Worm (Caenorhabditis elegans) whole organism, young adult: ENCODE measurements around the gene mnr-1.
A peak's percentile ranks its signal among the peaks of the same experiment; 100 is the strongest.

Source experiments
- C17E4.6 ChIP-seq: fragments of 200-800 bp; sonication (Bioruptor generic); IDR thresholded peaks from 2 replicates; pipeline ENCODE4 v1.3.6; 2022; ENCODE audit warnings: missing genetic modification reagents, missing genetic modification characterization, missing compliant biosample characterization
- D2030.7 ChIP-seq: fragments of 200-800 bp; sonication (Bioruptor generic); IDR thresholded peaks from 2 replicates; pipeline ENCODE4 v1.3.6; 2022; ENCODE audit warnings: missing genetic modification reagents, missing genetic modification characterization, missing compliant biosample characterization
- F10E7.11 ChIP-seq: sonication (generic microtip); optimal IDR thresholded peaks from 2 replicates; lab custom pipeline; 2017; ENCODE audit warnings: mild to moderate bottlenecking, missing genetic modification characterization, moderate library complexity, missing compliant biosample characterization
- F22D6.2 ChIP-seq: sonication (generic microtip); optimal IDR thresholded peaks from 2 replicates; lab custom pipeline; 2016; ENCODE audit warnings: mild to moderate bottlenecking, missing genetic modification characterization, missing compliant biosample characterization
- F49E8.2 ChIP-seq: sonication (generic microtip); optimal IDR thresholded peaks from 3 replicates; lab custom pipeline; 2017; ENCODE audit warnings: missing genetic modification characterization, mild to moderate bottlenecking, missing compliant biosample characterization, antibody characterized with exemption, moderate library complexity; ENCODE audit not compliant: insufficient read depth
- F57C9.4 ChIP-seq: sonication (generic microtip); optimal IDR thresholded peaks from 2 replicates; lab custom pipeline; 2017; ENCODE audit warnings: mild to moderate bottlenecking, missing genetic modification characterization, missing compliant biosample characterization
- K12H6.12 ChIP-seq: fragments of 200-800 bp; sonication (Bioruptor generic); optimal IDR thresholded peaks from 2 replicates; lab custom pipeline; 2018; ENCODE audit warnings: mild to moderate bottlenecking, missing genetic modification characterization, missing compliant biosample characterization
- T07F8.4 ChIP-seq: sonication (generic microtip); optimal IDR thresholded peaks from 2 replicates; lab custom pipeline; 2016; ENCODE audit warnings: mild to moderate bottlenecking, missing genetic modification characterization, moderate library complexity, missing compliant biosample characterization
- Y53F4B.3 ChIP-seq: fragments of 200-800 bp; sonication (Bioruptor generic); IDR thresholded peaks from 2 replicates; pipeline ENCODE4 v1.3.6; 2022; ENCODE audit warnings: missing genetic modification reagents, missing genetic modification characterization, missing compliant biosample characterization
- Y56A3A.18 ChIP-seq: fragments of 200-800 bp; sonication (Bioruptor generic); IDR thresholded peaks from 2 replicates; pipeline ENCODE4 v1.3.6; 2022; ENCODE audit warnings: missing genetic modification reagents, missing genetic modification characterization, missing compliant biosample characterization
- Y95B8A.8 ChIP-seq: fragments of 200-800 bp; sonication (Bioruptor generic); IDR thresholded peaks from 2 replicates; pipeline ENCODE4 v1.3.6; 2022; ENCODE audit warnings: missing genetic modification reagents, missing genetic modification characterization, missing compliant biosample characterization
- attf-3 ChIP-seq: fragments of 200-800 bp; sonication (Bioruptor generic); conservative IDR thresholded peaks from 2 replicates; pipeline ENCODE4 v1.3.6; 2022; ENCODE audit warnings: missing genetic modification reagents, missing genetic modification characterization, missing compliant biosample characterization
- bed-2 ChIP-seq: fragments of 200-800 bp; sonication (Bioruptor generic); IDR thresholded peaks from 2 replicates; pipeline ENCODE4 v1.3.6; 2022; ENCODE audit warnings: missing genetic modification reagents, missing genetic modification characterization, missing compliant biosample characterization
- ccch-3 ChIP-seq: fragments of 200-800 bp; sonication (Bioruptor generic); optimal IDR thresholded peaks from 2 replicates; lab custom pipeline; 2018; ENCODE audit warnings: mild to moderate bottlenecking, missing genetic modification characterization, missing compliant biosample characterization
- cebp-1 ChIP-seq, 2 experiments: fragments of 200-800 bp in 1 of 2; sonication (Bioruptor generic) in 1 of 2; sonication (generic microtip) in 1 of 2; IDR thresholded peaks in 1 of 2; optimal IDR thresholded peaks in 1 of 2; 2 replicates each; pipeline versions ENCODE4 v1.3.6 to Lab custom; 2017 to 2022; ENCODE audit warnings: missing compliant biosample characterization in 2 of 2, missing genetic modification characterization in 2 of 2, mild to moderate bottlenecking in 1 of 2, missing genetic modification reagents in 1 of 2, moderate library complexity in 1 of 2
- cebp-2 ChIP-seq: fragments of 200-800 bp; sonication (Bioruptor generic); IDR thresholded peaks from 2 replicates; pipeline ENCODE4 v1.3.6; 2022; ENCODE audit warnings: missing genetic modification characterization, missing compliant biosample characterization
- ceh-27 ChIP-seq: fragments of 200-800 bp; sonication (Bioruptor generic); optimal IDR thresholded peaks from 2 replicates; lab custom pipeline; 2018; ENCODE audit warnings: mild to moderate bottlenecking, missing genetic modification characterization, moderate library complexity, missing compliant biosample characterization
- ceh-40 ChIP-seq: fragments of 200-800 bp; sonication (Bioruptor generic); IDR thresholded peaks from 2 replicates; pipeline ENCODE4 v1.3.6; 2022; ENCODE audit warnings: missing genetic modification characterization, missing compliant biosample characterization
- ceh-91 ChIP-seq: fragments of 200-800 bp; sonication (Bioruptor generic); IDR thresholded peaks from 2 replicates; pipeline ENCODE4 v1.3.6; 2022; ENCODE audit warnings: missing genetic modification reagents, missing genetic modification characterization, missing compliant biosample characterization
- efl-1 ChIP-seq: fragments of 150-350 bp; optimal IDR thresholded peaks from 2 replicates; lab custom pipeline; 2014; ENCODE audit warnings: missing biosample characterization, missing genetic modification reagents, missing genetic modification characterization
- egl-44 ChIP-seq: fragments of 200-800 bp; sonication (Bioruptor generic); IDR thresholded peaks from 2 replicates; pipeline ENCODE4 v1.3.6; 2022; ENCODE audit warnings: missing genetic modification reagents, missing genetic modification characterization, missing compliant biosample characterization
- egrh-3 ChIP-seq: fragments of 200-800 bp; sonication (Bioruptor generic); IDR thresholded peaks from 2 replicates; pipeline ENCODE4 v1.3.6; 2022; ENCODE audit warnings: missing genetic modification reagents, missing genetic modification characterization, missing compliant biosample characterization
- ets-4 ChIP-seq: fragments of 200-800 bp; sonication (Bioruptor generic); optimal IDR thresholded peaks from 2 replicates; lab custom pipeline; 2018; ENCODE audit warnings: mild to moderate bottlenecking, missing genetic modification characterization, missing compliant biosample characterization
- fkh-3 ChIP-seq: sonication (generic microtip); optimal IDR thresholded peaks from 2 replicates; lab custom pipeline; 2016; ENCODE audit warnings: mild to moderate bottlenecking, missing genetic modification characterization, missing compliant biosample characterization
- hmg-1.2 ChIP-seq: fragments of 200-800 bp; sonication (Bioruptor generic); IDR thresholded peaks from 2 replicates; pipeline ENCODE4 v1.3.6; 2022; ENCODE audit warnings: missing genetic modification reagents, missing genetic modification characterization, missing compliant biosample characterization
- hrde-1 ChIP-seq: sonication (generic microtip); optimal IDR thresholded peaks from 2 replicates; lab custom pipeline; 2016; ENCODE audit warnings: missing genetic modification characterization, mild to moderate bottlenecking, missing compliant biosample characterization, moderate library complexity, missing genotype, missing genetic modification reagents, borderline replicate concordance
- hsf-1 ChIP-seq: fragments of 200-800 bp; sonication (Bioruptor generic); IDR thresholded peaks from 2 replicates; pipeline ENCODE4 v1.3.6; 2022; ENCODE audit warnings: missing genetic modification reagents, missing genetic modification characterization, missing compliant biosample characterization
- lag-1 ChIP-seq: fragments of 200-800 bp; sonication (Bioruptor generic); IDR thresholded peaks from 2 replicates; pipeline ENCODE4 v1.3.6; 2022; ENCODE audit warnings: missing genetic modification reagents, missing genetic modification characterization, missing compliant biosample characterization
- let-526 ChIP-seq: fragments of 200-800 bp; sonication (Bioruptor generic); IDR thresholded peaks from 2 replicates; pipeline ENCODE4 v1.3.6; 2022; ENCODE audit warnings: missing genetic modification reagents, missing genetic modification characterization, missing compliant biosample characterization
- lin-35 ChIP-seq, 3 experiments: fragments of 150-350 bp in 2 of 3; sonication (generic microtip) in 1 of 3; optimal IDR thresholded peaks; 2 replicates each; lab custom pipeline; 2014 to 2018; ENCODE audit warnings: missing biosample characterization in 3 of 3, missing genetic modification characterization in 3 of 3, missing genetic modification reagents in 3 of 3
- lin-40 ChIP-seq: sonication (generic microtip); optimal IDR thresholded peaks from 2 replicates; lab custom pipeline; 2016; ENCODE audit warnings: missing genetic modification characterization, mild to moderate bottlenecking, missing compliant biosample characterization, missing genotype, missing genetic modification reagents
- lin-54 ChIP-seq: fragments of 200-800 bp; sonication (Bioruptor generic); optimal IDR thresholded peaks from 2 replicates; lab custom pipeline; 2018; ENCODE audit warnings: mild to moderate bottlenecking, missing genetic modification characterization, missing compliant biosample characterization
- madf-10 ChIP-seq: sonication (generic microtip); optimal IDR thresholded peaks from 2 replicates; lab custom pipeline; 2016; ENCODE audit warnings: mild to moderate bottlenecking, missing genetic modification characterization, missing compliant biosample characterization
- nfya-2 ChIP-seq: fragments of 200-800 bp; sonication (Bioruptor generic); IDR thresholded peaks from 2 replicates; pipeline ENCODE4 v1.3.6; 2022; ENCODE audit warnings: missing genetic modification reagents, missing genetic modification characterization, missing compliant biosample characterization
- nhr-179 ChIP-seq: sonication (generic microtip); optimal IDR thresholded peaks from 2 replicates; lab custom pipeline; 2016; ENCODE audit warnings: mild to moderate bottlenecking, missing genetic modification characterization, missing compliant biosample characterization
- nhr-27 ChIP-seq: fragments of 200-800 bp; sonication (Bioruptor generic); optimal IDR thresholded peaks from 2 replicates; lab custom pipeline; 2018; ENCODE audit warnings: mild to moderate bottlenecking, missing genetic modification characterization, moderate library complexity, missing compliant biosample characterization
- nhr-80 ChIP-seq: sonication (generic microtip); optimal IDR thresholded peaks from 2 replicates; lab custom pipeline; 2016; ENCODE audit warnings: missing genetic modification characterization, missing compliant biosample characterization
- rcor-1 ChIP-seq: fragments of 200-800 bp; sonication (Bioruptor generic); IDR thresholded peaks from 2 replicates; pipeline ENCODE4 v1.3.6; 2022; ENCODE audit warnings: missing genetic modification reagents, missing genetic modification characterization, missing compliant biosample characterization
- rec-8 ChIP-seq, 2 experiments: sonication (generic microtip); optimal IDR thresholded peaks; 2 replicates each; lab custom pipeline; 2016; ENCODE audit warnings: mild to moderate bottlenecking in 2 of 2, missing genetic modification characterization in 2 of 2, missing genetic modification reagents in 2 of 2, missing genotype in 2 of 2, missing biosample characterization in 1 of 2, missing compliant biosample characterization in 1 of 2, moderate library complexity in 1 of 2
- sea-2 ChIP-seq: fragments of 200-800 bp; sonication (Bioruptor generic); IDR thresholded peaks from 2 replicates; pipeline ENCODE4 v1.3.6; 2022; ENCODE audit warnings: missing genetic modification characterization, missing compliant biosample characterization
- snpc-1.3 ChIP-seq: sonication (generic microtip); optimal IDR thresholded peaks from 2 replicates; lab custom pipeline; 2017; ENCODE audit warnings: missing genetic modification characterization, mild to moderate bottlenecking, missing compliant biosample characterization, antibody characterized with exemption, moderate library complexity, missing genotype, missing genetic modification reagents; ENCODE audit not compliant: insufficient read depth
- snpc-4 ChIP-seq, 5 experiments: fragments of 150-350 bp in 1 of 5; sonication (generic microtip) in 4 of 5; optimal IDR thresholded peaks; 2 replicates each; lab custom pipeline; 2014 to 2018; ENCODE audit warnings: missing genetic modification characterization in 5 of 5, missing biosample characterization in 3 of 5, antibody characterized with exemption in 2 of 5, mild to moderate bottlenecking in 2 of 5, missing compliant biosample characterization in 2 of 5, missing genotype in 2 of 5, moderate library complexity in 2 of 5, missing genetic modification reagents in 1 of 5
- somi-1 ChIP-seq: fragments of 200-800 bp; sonication (Bioruptor generic); optimal IDR thresholded peaks from 2 replicates; lab custom pipeline; 2018; ENCODE audit warnings: mild to moderate bottlenecking, missing genetic modification characterization, missing compliant biosample characterization
- sptf-2 ChIP-seq: fragments of 200-800 bp; sonication (Bioruptor generic); optimal IDR thresholded peaks from 2 replicates; lab custom pipeline; 2018; ENCODE audit warnings: mild to moderate bottlenecking, missing genetic modification characterization, missing compliant biosample characterization
- unc-130 ChIP-seq: sonication (generic microtip); optimal IDR thresholded peaks from 2 replicates; lab custom pipeline; 2016; ENCODE audit warnings: missing genetic modification reagents, missing genetic modification characterization, missing compliant biosample characterization
- xnd-1 ChIP-seq: sonication (generic microtip); optimal IDR thresholded peaks from 2 replicates; lab custom pipeline; 2016; ENCODE audit warnings: missing genotype, missing genetic modification reagents, missing genetic modification characterization, missing compliant biosample characterization
- ztf-18 ChIP-seq: sonication (generic microtip); optimal IDR thresholded peaks from 2 replicates; lab custom pipeline; 2016; ENCODE audit warnings: missing genotype, mild to moderate bottlenecking, missing genetic modification characterization, missing compliant biosample characterization

mnr-1 gene

ce11 chrV:20703998-20704572 lies 49.6 kb downstream of the mnr-1 start, which contains the start of the genes F53F8.5 and F53F8.6:
Gene F53F8.5, minus strand, starts transcription at chrV:20704049.
Gene F53F8.6, plus strand, starts transcription at chrV:20704227.
- TF ChIP-seq madf-10 (tag; lab: Kevin White, UChicago) (no peak), ztf-18 (no peak), sea-2 (no peak), K12H6.12 (no peak), Y95B8A.8 (GFP tag; lab: Robert Waterston, UW) (no peak), xnd-1 (tag; lab: Kevin White, UChicago) (no peak), rcor-1 (GFP tag; lab: Robert Waterston, UW) (no peak), sptf-2 (GFP tag; lab: Kevin White, UChicago) (no peak), let-526 (GFP tag; lab: Robert Waterston, UW) (no peak), nhr-27 (tag; lab: Kevin White, UChicago) (no peak), nhr-179 (tag; lab: Kevin White, UChicago) (no peak), rec-8 (tag; optimal IDR thresholded peaks at IDR 0.05; lab: Kevin White, UChicago) (no peak), lin-40 (tag; lab: Kevin White, UChicago) (peak; percentile 2), lag-1 (no peak), Y53F4B.3 (GFP tag; lab: Robert Waterston, UW) (no peak), C17E4.6 (GFP tag; lab: Robert Waterston, UW) (no peak), F10E7.11 (tag; lab: Kevin White, UChicago) (no peak), lin-35 (GFP tag; optimal IDR thresholded peaks at IDR 0.05; lab: Kevin White, UChicago) (peak in 1 of 3 experiments; percentile 26), lin-54 (GFP tag; lab: Kevin White, UChicago) (peak; percentile 49), cebp-2 (GFP tag; lab: Robert Waterston, UW) (no peak), efl-1 (GFP tag; lab: Kevin White, UChicago) (peak; percentile 20), egrh-3 (GFP tag; lab: Robert Waterston, UW) (no peak), somi-1 (GFP tag; lab: Kevin White, UChicago) (no peak), F22D6.2 (no peak), nhr-80 (tag; lab: Kevin White, UChicago) (no peak), hrde-1 (no peak), ceh-40 (no peak), snpc-4 (GFP tag; optimal IDR thresholded peaks at IDR 0.05; lab: Kevin White, UChicago) (no peak), snpc-4 (tag; optimal IDR thresholded peaks at IDR 0.05; lab: Kevin White, UChicago) (no peak), cebp-1 (GFP tag; IDR thresholded peaks at IDR 0.05; lab: Robert Waterston, UW) (no peak), cebp-1 (tag; optimal IDR thresholded peaks at IDR 0.05; lab: Kevin White, UChicago) (peak; percentile 11), fkh-3 (tag; lab: Kevin White, UChicago) (no peak), ceh-27 (GFP tag; lab: Kevin White, UChicago) (no peak), hmg-1.2 (GFP tag; lab: Robert Waterston, UW) (peak; percentile 96), snpc-1.3 (tag; lab: Kevin White, UChicago) (no peak), ccch-3 (no peak), unc-130 (GFP tag; lab: Kevin White, UChicago) (no peak), ceh-91 (no peak), F57C9.4 (tag; lab: Kevin White, UChicago) (no peak), hsf-1 (GFP tag; lab: Robert Waterston, UW) (no peak), nfya-2 (GFP tag; lab: Robert Waterston, UW) (no peak), F49E8.2 (tag; lab: Kevin White, UChicago) (no peak), attf-3 (GFP tag; lab: Robert Waterston, UW) (peak; percentile 97), ets-4 (GFP tag; lab: Kevin White, UChicago) (no peak), egl-44 (no peak), Y56A3A.18 (GFP tag; lab: Robert Waterston, UW) (no peak), D2030.7 (GFP tag; lab: Robert Waterston, UW) (peak; percentile 52; the same call in 1 of the 2 replicates), bed-2 (GFP tag; lab: Robert Waterston, UW) (no peak), T07F8.4 (no peak)
